Fruit fly (Drosophila melanogaster) Kc167 (cell line): ENCODE data around the gene shps.

Source experiments
- Sin3A ChIP-seq: fragments of >200 bp; optimal IDR thresholded peaks from 2 replicates; lab custom pipeline; 2018; ENCODE audit warnings: missing external identifiers
- h ChIP-seq: fragments of >200 bp; optimal IDR thresholded peaks from 3 replicates; lab custom pipeline; 2018; ENCODE audit warnings: missing external identifiers
- ttk ChIP-seq: sonication (Bioruptor generic); optimal IDR thresholded peaks from 2 replicates; lab custom pipeline; 2017; ENCODE audit warnings: missing external identifiers

DNA sequence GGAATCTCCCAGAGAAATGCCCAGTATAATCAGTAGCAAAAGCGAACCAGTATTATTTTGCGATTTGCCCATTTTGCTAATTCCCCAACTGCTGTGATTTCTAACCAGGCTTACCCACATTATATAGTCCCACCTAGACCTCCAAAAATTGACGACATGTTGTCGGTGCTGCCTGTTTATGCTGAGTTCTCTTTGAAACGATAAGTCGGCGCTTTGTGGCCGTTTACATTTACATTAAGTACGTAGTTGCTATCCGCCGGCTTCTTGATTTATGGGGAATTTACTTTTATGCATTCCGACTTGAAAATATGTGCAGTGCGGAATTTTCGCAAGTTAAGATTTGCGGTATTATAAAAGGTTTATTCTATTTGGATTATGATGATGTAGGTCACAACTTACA lies 14.9 kb downstream of the shps start, which contains the start of gene CG5715:
- TF ChIP-seq h (lab: Kevin White, UChicago) (no peak), Sin3A (lab: Kevin White, UChicago) (no peak), ttk (no peak)
